Fruit fly (Drosophila melanogaster) whole organism, embryonic: ENCODE results near the gene tipE.

Experiments
- ATbp ChIP-seq: fragments of 200-800 bp; sonication (Bioruptor generic); optimal IDR thresholded peaks from 2 replicates; lab custom pipeline; 2017; ENCODE audit warnings: missing biosample characterization, mild to moderate bottlenecking, missing genetic modification characterization, missing genetic modification reagents
- Antp ChIP-seq: fragments of 200-800 bp; sonication (Bioruptor generic); optimal IDR thresholded peaks from 3 replicates; lab custom pipeline; 2016; ENCODE audit warnings: missing biosample characterization, missing genetic modification characterization
- CG10267 ChIP-seq: fragments of 200-800 bp; sonication (Bioruptor generic); optimal IDR thresholded peaks from 2 replicates; lab custom pipeline; 2018; ENCODE audit warnings: missing biosample characterization, mild to moderate bottlenecking, missing genetic modification characterization, moderate library complexity
- CG10462 ChIP-seq: fragments of 200-800 bp; sonication (Bioruptor generic); optimal IDR thresholded peaks from 2 replicates; lab custom pipeline; 2016; ENCODE audit warnings: missing biosample characterization, missing genetic modification characterization
- CG13287 ChIP-seq: fragments of 200-800 bp; sonication (Bioruptor generic); IDR thresholded peaks from 2 replicates; pipeline ENCODE4 v1.3.6; 2022; ENCODE audit warnings: missing biosample characterization, missing genetic modification characterization; ENCODE audit not compliant: partially characterized antibody
- CG15601 ChIP-seq: fragments of 200-800 bp; sonication (Bioruptor generic); optimal IDR thresholded peaks from 3 replicates; lab custom pipeline; 2019; ENCODE audit warnings: missing biosample characterization, mild to moderate bottlenecking, missing genetic modification characterization, moderate library complexity
- CG17912 ChIP-seq: fragments of 200-800 bp; sonication (Bioruptor generic); optimal IDR thresholded peaks from 2 replicates; lab custom pipeline; 2018; ENCODE audit warnings: missing biosample characterization, mild to moderate bottlenecking, missing genetic modification characterization
- CG18599 ChIP-seq: fragments of 200-800 bp; sonication (Bioruptor generic); optimal IDR thresholded peaks from 3 replicates; lab custom pipeline; 2017; ENCODE audit warnings: missing biosample characterization, missing genetic modification characterization, mild to moderate bottlenecking, moderate library complexity, missing genetic modification reagents
- CG30403 ChIP-seq: fragments of 200-800 bp; sonication (Bioruptor generic); optimal IDR thresholded peaks from 3 replicates; lab custom pipeline; 2016; ENCODE audit warnings: missing biosample characterization, missing genetic modification characterization
- CG3726 ChIP-seq: fragments of 200-800 bp; sonication (Bioruptor generic); IDR thresholded peaks from 3 replicates; pipeline ENCODE4, ENCODE4 v1.3.6; 2022; ENCODE audit warnings: missing biosample characterization, missing genetic modification characterization
- CG4854 ChIP-seq: fragments of 200-800 bp; sonication (Bioruptor generic); optimal IDR thresholded peaks from 2 replicates; lab custom pipeline; 2016; ENCODE audit warnings: missing biosample characterization, missing genetic modification characterization, inconsistent platforms
- CG7745 ChIP-seq: fragments of 200-800 bp; sonication (Bioruptor generic); optimal IDR thresholded peaks from 2 replicates; lab custom pipeline; 2018; ENCODE audit warnings: missing biosample characterization, mild to moderate bottlenecking, missing genetic modification characterization, moderate library complexity
- CG8478 ChIP-seq: fragments of >200 bp; optimal IDR thresholded peaks from 2 replicates; lab custom pipeline; 2018
- CrebB ChIP-seq: fragments of 200-800 bp; sonication (Bioruptor generic); optimal IDR thresholded peaks from 3 replicates; lab custom pipeline; 2018; ENCODE audit warnings: missing biosample characterization, mild to moderate bottlenecking, missing genetic modification characterization
- Dp ChIP-seq: fragments of 200-800 bp; sonication (Bioruptor generic); optimal IDR thresholded peaks from 2 replicates; lab custom pipeline; 2018; ENCODE audit warnings: missing biosample characterization, mild to moderate bottlenecking, missing genetic modification characterization, moderate library complexity
- MTF-1 ChIP-seq: fragments of 200-800 bp; sonication (Bioruptor generic); optimal IDR thresholded peaks from 2 replicates; lab custom pipeline; 2018; ENCODE audit warnings: missing biosample characterization, mild to moderate bottlenecking, missing genetic modification characterization, borderline replicate concordance
- Med ChIP-seq: fragments of 200-800 bp; sonication (Bioruptor generic); peaks from one replicate; lab custom pipeline; 2016; ENCODE audit warnings: missing biosample characterization, missing genetic modification characterization, mild to moderate bottlenecking, inconsistent platforms, moderate library complexity
- Meics ChIP-seq: fragments of 200-800 bp; sonication (Bioruptor generic); optimal IDR thresholded peaks from 2 replicates; lab custom pipeline; 2017; ENCODE audit warnings: missing biosample characterization, mild to moderate bottlenecking, missing genetic modification characterization
- Nf-YA ChIP-seq: fragments of 200-800 bp; sonication (Bioruptor generic); IDR thresholded peaks from 2 replicates; pipeline ENCODE4 v1.3.6; 2022; ENCODE audit warnings: missing biosample characterization, missing genetic modification characterization
- Side ChIP-seq: fragments of 200-800 bp; sonication (Bioruptor generic); optimal IDR thresholded peaks from 2 replicates; lab custom pipeline; 2016; ENCODE audit warnings: missing biosample characterization, missing genetic modification characterization
- Sox102F ChIP-seq: fragments of 200-800 bp; sonication (Bioruptor generic); optimal IDR thresholded peaks from 2 replicates; lab custom pipeline; 2018; ENCODE audit warnings: missing biosample characterization, mild to moderate bottlenecking, missing genetic modification characterization, moderate library complexity
- Spps ChIP-seq: fragments of 200-800 bp; sonication (Bioruptor generic); optimal IDR thresholded peaks from 2 replicates; lab custom pipeline; 2018; ENCODE audit warnings: missing biosample characterization, mild to moderate bottlenecking, missing genetic modification characterization
- ac ChIP-seq: fragments of 200-800 bp; sonication (Bioruptor generic); optimal IDR thresholded peaks from 3 replicates; lab custom pipeline; 2017; ENCODE audit warnings: missing biosample characterization, mild to moderate bottlenecking, missing genetic modification characterization
- br ChIP-seq: fragments of >200 bp; optimal IDR thresholded peaks from 2 replicates; lab custom pipeline; 2017
- btn ChIP-seq: fragments of 200-800 bp; sonication (Bioruptor generic); optimal IDR thresholded peaks from 2 replicates; lab custom pipeline; 2016; ENCODE audit warnings: missing biosample characterization, missing genetic modification characterization
- cas ChIP-seq: fragments of 200-800 bp; sonication (Bioruptor generic); IDR thresholded peaks from 2 replicates; pipeline ENCODE4 v1.3.6; 2022; ENCODE audit warnings: missing biosample characterization, missing genetic modification characterization
- chm ChIP-seq: fragments of 200-800 bp; sonication (Bioruptor generic); IDR thresholded peaks from 2 replicates; pipeline ENCODE4 v1.3.6; 2022; ENCODE audit warnings: missing biosample characterization, missing genetic modification characterization
- chn ChIP-seq: fragments of 200-800 bp; sonication (Bioruptor generic); optimal IDR thresholded peaks from 2 replicates; lab custom pipeline; 2016; ENCODE audit warnings: missing biosample characterization, missing genetic modification characterization
- crc ChIP-seq: fragments of 200-800 bp; sonication (Bioruptor generic); optimal IDR thresholded peaks from 2 replicates; lab custom pipeline; 2016; ENCODE audit warnings: missing biosample characterization, missing genetic modification characterization
- croc ChIP-seq: fragments of 200-800 bp; sonication (Bioruptor generic); conservative IDR thresholded peaks from 3 replicates; pipeline ENCODE4 v1.3.6; 2022; ENCODE audit warnings: missing biosample characterization, missing genetic modification characterization
- dati ChIP-seq: fragments of 200-800 bp; sonication (Bioruptor generic); IDR thresholded peaks from 2 replicates; pipeline ENCODE4 v1.3.6; 2022; ENCODE audit warnings: missing biosample characterization, missing genetic modification characterization
- dmrt99B ChIP-seq: fragments of 200-800 bp; sonication (Bioruptor generic); optimal IDR thresholded peaks from 2 replicates; lab custom pipeline; 2018; ENCODE audit warnings: missing biosample characterization, mild to moderate bottlenecking, missing genetic modification characterization, moderate library complexity
- dpn ChIP-seq, 2 experiments: fragments of 200-800 bp; sonication (Bioruptor generic); optimal IDR thresholded peaks; 3 replicates each; lab custom pipeline; 2016; ENCODE audit warnings: missing biosample characterization in 2 of 2, missing genetic modification characterization in 2 of 2
- en ChIP-seq: fragments of 200-800 bp; sonication (Bioruptor generic); optimal IDR thresholded peaks from 2 replicates; lab custom pipeline; 2016; ENCODE audit warnings: missing biosample characterization, missing genetic modification characterization
- gcm2 ChIP-seq: fragments of 200-800 bp; sonication (Bioruptor generic); optimal IDR thresholded peaks from 2 replicates; lab custom pipeline; 2016; ENCODE audit warnings: missing biosample characterization, missing genetic modification characterization
- gsb ChIP-seq: fragments of 200-800 bp; sonication (Bioruptor generic); IDR thresholded peaks from 2 replicates; pipeline ENCODE4 v1.3.6; 2022; ENCODE audit warnings: missing biosample characterization, missing genetic modification characterization
- h ChIP-seq: fragments of >200 bp; optimal IDR thresholded peaks from 2 replicates; lab custom pipeline; 2017
- hb ChIP-seq: fragments of 200-800 bp; sonication (Bioruptor generic); IDR thresholded peaks from 3 replicates; pipeline ENCODE4 v1.3.6; 2022; ENCODE audit warnings: missing biosample characterization, missing genetic modification characterization; ENCODE audit not compliant: partially characterized antibody
- hth ChIP-seq: fragments of >200 bp; optimal IDR thresholded peaks from 2 replicates; lab custom pipeline; 2017; ENCODE audit warnings: inconsistent platforms
- nom ChIP-seq: fragments of 200-800 bp; sonication (Bioruptor generic); optimal IDR thresholded peaks from 2 replicates; lab custom pipeline; 2017; ENCODE audit warnings: missing biosample characterization, missing genetic modification characterization, mild to moderate bottlenecking, moderate library complexity, missing genetic modification reagents
- otp ChIP-seq: fragments of 200-800 bp; sonication (Bioruptor generic); IDR thresholded peaks from 3 replicates; pipeline ENCODE4, ENCODE4 v1.3.6; 2022; ENCODE audit warnings: missing biosample characterization, missing genetic modification characterization
- p53 ChIP-seq: fragments of 200-800 bp; sonication (Bioruptor generic); optimal IDR thresholded peaks from 2 replicates; lab custom pipeline; 2016; ENCODE audit warnings: missing biosample characterization, missing genetic modification characterization
- peb ChIP-seq: fragments of 200-800 bp; sonication (Bioruptor generic); IDR thresholded peaks from 2 replicates; pipeline ENCODE4 v1.3.6; 2022; ENCODE audit warnings: missing biosample characterization, missing genetic modification characterization
- pho ChIP-seq: fragments of 200-800 bp; sonication (Bioruptor generic); optimal IDR thresholded peaks from 2 replicates; lab custom pipeline; 2016; ENCODE audit warnings: missing biosample characterization, missing genetic modification characterization
- pita ChIP-seq: fragments of 200-800 bp; sonication (Bioruptor generic); optimal IDR thresholded peaks from 2 replicates; lab custom pipeline; 2017; ENCODE audit warnings: missing biosample characterization, mild to moderate bottlenecking, missing genetic modification characterization
- pum ChIP-seq: fragments of 200-800 bp; sonication (Bioruptor generic); optimal IDR thresholded peaks from 2 replicates; lab custom pipeline; 2016; ENCODE audit warnings: missing biosample characterization, missing genetic modification characterization
- run ChIP-seq: fragments of 200-800 bp; sonication (Bioruptor generic); optimal IDR thresholded peaks from 3 replicates; lab custom pipeline; 2018; ENCODE audit warnings: missing biosample characterization, mild to moderate bottlenecking, missing genetic modification characterization
- sens-2 ChIP-seq: fragments of 200-800 bp; sonication (Bioruptor generic); IDR thresholded peaks from 2 replicates; pipeline ENCODE4 v1.3.6; 2022; ENCODE audit warnings: missing biosample characterization, missing genetic modification characterization
- seq ChIP-seq: fragments of 200-800 bp; sonication (Bioruptor generic); IDR thresholded peaks from 2 replicates; pipeline ENCODE4 v1.3.6; 2022; ENCODE audit warnings: missing biosample characterization, missing genetic modification characterization
- sima ChIP-seq: fragments of 200-800 bp; sonication (Bioruptor generic); optimal IDR thresholded peaks from 2 replicates; lab custom pipeline; 2016; ENCODE audit warnings: missing biosample characterization, missing genetic modification characterization
- sob ChIP-seq: fragments of 200-800 bp; sonication (Bioruptor generic); IDR thresholded peaks from 2 replicates; pipeline ENCODE4 v1.3.6; 2022; ENCODE audit warnings: missing biosample characterization, missing genetic modification characterization
- tap ChIP-seq: fragments of 200-800 bp; optimal IDR thresholded peaks from 3 replicates; lab custom pipeline; 2019; ENCODE audit warnings: missing biosample characterization, mild to moderate bottlenecking, missing genetic modification characterization, moderate library complexity
- trh ChIP-seq: fragments of 200-800 bp; sonication (Bioruptor generic); optimal IDR thresholded peaks from 2 replicates; lab custom pipeline; 2016; ENCODE audit warnings: missing biosample characterization, missing genetic modification characterization
- ttk ChIP-seq: fragments of 200-800 bp; sonication (Bioruptor generic); IDR thresholded peaks from 2 replicates; pipeline ENCODE4 v2.1.2; 2022; ENCODE audit warnings: missing biosample characterization, missing genetic modification characterization

Gene tipE

DNA sequence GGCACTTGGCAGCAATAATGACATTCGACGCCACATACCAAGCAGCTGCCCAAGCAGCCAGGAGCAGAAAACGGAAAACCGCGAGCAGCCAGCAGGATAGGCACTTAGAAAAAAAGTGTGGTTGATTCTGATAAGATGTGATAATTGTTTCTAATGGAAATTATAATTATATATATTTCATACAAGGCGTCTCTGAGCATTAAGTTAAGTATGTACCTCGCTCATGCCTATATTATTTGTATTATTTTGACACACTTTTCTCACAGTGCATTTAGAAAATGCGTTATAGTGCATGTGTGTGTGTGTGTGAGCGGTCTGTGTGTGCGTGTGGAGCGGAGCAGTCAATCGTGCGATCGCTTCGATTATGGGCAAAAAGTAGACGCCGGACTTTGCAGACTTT is 29.9 kb upstream of the tipE start (continued):
- TF ChIP-seq Antp (no peak), seq (GFP tag; lab: Robert Waterston, UW) (no peak), hb (no peak), Sox102F (no peak), Side (GFP tag; lab: Kevin White, UChicago) (no peak), CG18599 (no peak), p53 (GFP tag; lab: Kevin White, UChicago) (no peak), hth (lab: Kevin White, UChicago) (no peak), CG7745 (no peak), CG10267 (tag; lab: Kevin White, UChicago) (peak; percentile 28), ac (GFP tag; lab: Kevin White, UChicago) (peak; percentile 39), Nf-YA (no peak), ttk (no peak), run (no peak), Spps (tag; lab: Kevin White, UChicago) (no peak), trh (no peak), br (no peak), gcm2 (no peak), Dp (GFP tag; lab: Kevin White, UChicago) (no peak), Med (peak; percentile 58), gsb (GFP tag; lab: Robert Waterston, UW) (no peak), ATbp (GFP tag; lab: Kevin White, UChicago) (no peak), pita (GFP tag; lab: Kevin White, UChicago) (no peak), CG15601 (no peak), h (lab: Kevin White, UChicago) (no peak), CG30403 (GFP tag; lab: Kevin White, UChicago) (peak; percentile 9), chm (GFP tag; lab: Robert Waterston, UW) (peak; percentile 47; the same call in 1 of the 2 replicates), dmrt99B (no peak), nom (peak; percentile 19), en (no peak), sens-2 (GFP tag; lab: Robert Waterston, UW) (no peak), CG4854 (GFP tag; lab: Kevin White, UChicago) (no peak), peb (GFP tag; lab: Robert Waterston, UW) (no peak), sima (GFP tag; lab: Kevin White, UChicago) (no peak), CG8478 (lab: Kevin White, UChicago) (no peak), crc (GFP tag; lab: Kevin White, UChicago) (no peak), CG13287 (GFP tag; lab: Robert Waterston, UW) (no peak), cas (GFP tag; lab: Robert Waterston, UW) (no peak), sob (GFP tag; lab: Robert Waterston, UW) (no peak), pum (GFP tag; lab: Kevin White, UChicago) (no peak), dpn (GFP tag; optimal IDR thresholded peaks at IDR 0.05; lab: Kevin White, UChicago) (no peak), tap (no peak), Meics (no peak), btn (GFP tag; lab: Kevin White, UChicago) (no peak), dati (no peak), CG10462 (GFP tag; lab: Kevin White, UChicago) (no peak), pho (GFP tag; lab: Kevin White, UChicago) (no peak), CG3726 (GFP tag; lab: Robert Waterston, UW) (no peak), otp (GFP tag; lab: Robert Waterston, UW) (no peak), croc (GFP tag; lab: Robert Waterston, UW) (no peak), MTF-1 (no peak), chn (GFP tag; lab: Kevin White, UChicago) (no peak), CG17912 (GFP tag; lab: Kevin White, UChicago) (no peak), CrebB (tag; lab: Kevin White, UChicago) (no peak)
